Fruit fly (Drosophila melanogaster) whole organism, embryonic: Measurements from ENCODE around the gene CG9360.

Experiments used
- CG1602 ChIP-seq: fragments of 200-800 bp; sonication (Bioruptor generic); optimal IDR thresholded peaks from 3 replicates; lab custom pipeline; 2016; ENCODE audit warnings: missing biosample characterization, missing genetic modification characterization
- CG17385 ChIP-seq: fragments of 200-800 bp; sonication (Bioruptor generic); optimal IDR thresholded peaks from 3 replicates; lab custom pipeline; 2018; ENCODE audit warnings: missing biosample characterization, mild to moderate bottlenecking, missing genetic modification characterization
- CG18619 ChIP-seq: fragments of 200-800 bp; sonication (Bioruptor generic); optimal IDR thresholded peaks from 3 replicates; lab custom pipeline; 2017; ENCODE audit warnings: missing biosample characterization, mild to moderate bottlenecking, missing genetic modification characterization
- CG4854 ChIP-seq: fragments of 200-800 bp; sonication (Bioruptor generic); optimal IDR thresholded peaks from 2 replicates; lab custom pipeline; 2016; ENCODE audit warnings: missing biosample characterization, missing genetic modification characterization, inconsistent platforms
- CG6683 ChIP-seq: fragments of 200-800 bp; sonication (Bioruptor generic); optimal IDR thresholded peaks from 2 replicates; lab custom pipeline; 2017; ENCODE audit warnings: missing biosample characterization, mild to moderate bottlenecking, missing genetic modification characterization, missing genetic modification reagents
- HLH3B ChIP-seq: fragments of 200-800 bp; sonication (Bioruptor generic); IDR thresholded peaks from 2 replicates; pipeline ENCODE4 v1.3.6; 2022; ENCODE audit warnings: missing biosample characterization, missing genetic modification characterization
- crp ChIP-seq, 2 experiments: fragments of 200-800 bp; sonication (Bioruptor generic); optimal IDR thresholded peaks; 2 replicates in 1 of 2; 3 replicates in 1 of 2; lab custom pipeline; 2017; ENCODE audit warnings: missing biosample characterization in 2 of 2, missing genetic modification characterization in 2 of 2, mild to moderate bottlenecking in 1 of 2, moderate library complexity in 1 of 2
- dmrt99B ChIP-seq: fragments of 200-800 bp; sonication (Bioruptor generic); optimal IDR thresholded peaks from 2 replicates; lab custom pipeline; 2018; ENCODE audit warnings: missing biosample characterization, mild to moderate bottlenecking, missing genetic modification characterization, moderate library complexity
- emc ChIP-seq: fragments of 200-800 bp; sonication (Bioruptor generic); optimal IDR thresholded peaks from 2 replicates; lab custom pipeline; 2016; ENCODE audit warnings: missing biosample characterization, missing genetic modification characterization
- ems ChIP-seq: fragments of 200-800 bp; sonication (Bioruptor generic); optimal IDR thresholded peaks from 3 replicates; lab custom pipeline; 2016; ENCODE audit warnings: missing biosample characterization, missing genetic modification characterization
- fru ChIP-seq: fragments of >200 bp; optimal IDR thresholded peaks from 2 replicates; lab custom pipeline; 2017
- kay ChIP-seq: fragments of 200-800 bp; sonication (Bioruptor generic); optimal IDR thresholded peaks from 2 replicates; lab custom pipeline; 2016; ENCODE audit warnings: missing biosample characterization, missing genetic modification characterization
- repo ChIP-seq: fragments of 200-800 bp; sonication (Bioruptor generic); optimal IDR thresholded peaks from 2 replicates; lab custom pipeline; 2016; ENCODE audit warnings: missing biosample characterization, missing genetic modification characterization

- TF ChIP-seq emc, result no peak
- no peak for TF ChIP-seq CG1602 (GFP tag; lab: Kevin White, UChicago)
- TF ChIP-seq crp (GFP tag; optimal IDR thresholded peaks at IDR 0.05; lab: Kevin White, UChicago), result no peak
- TF ChIP-seq ems (GFP tag; lab: Kevin White, UChicago), result no peak
- no peak for TF ChIP-seq CG4854 (GFP tag; lab: Kevin White, UChicago)
- no peak for TF ChIP-seq CG18619 (GFP tag; lab: Kevin White, UChicago)
- no peak for TF ChIP-seq dmrt99B (tag; lab: Kevin White, UChicago)
- TF ChIP-seq fru (lab: Kevin White, UChicago), result no peak
- no peak for TF ChIP-seq CG6683
- no peak for TF ChIP-seq HLH3B (GFP tag; lab: Robert Waterston, UW)
- TF ChIP-seq repo (GFP tag; lab: Kevin White, UChicago), result no peak
- TF ChIP-seq kay (GFP tag; lab: Kevin White, UChicago), result no peak
- TF ChIP-seq CG17385 (GFP tag; lab: Kevin White, UChicago), result no peak
These were observed 7.5 kb downstream of the CG9360 start for dm6 chrX:11756892-11757291.
